Fruit fly (Drosophila melanogaster): ENCODE data around the gene CG6813.

dm6 chr3R:11648356-11649355 is 22.2 kb upstream of the CG6813 start:
- TF ChIP-seq CG8159 (tag; optimal IDR thresholded peaks at IDR 0.05) (no peak), Pif1B (GFP tag; optimal IDR thresholded peaks at IDR 0.05) (no peak), EcR (GFP tag; optimal IDR thresholded peaks at IDR 0.05) (peak; percentile 59), Ets98B (GFP tag; IDR thresholded peaks at IDR 0.05) (no peak), CG32121 (GFP tag; IDR thresholded peaks at IDR 0.05) (no peak), CG13204 (GFP tag; optimal IDR thresholded peaks at IDR 0.05) (no peak), CG12605 (GFP tag; IDR thresholded peaks at IDR 0.05) (no peak), CG10348 (GFP tag; IDR thresholded peaks at IDR 0.05) (no peak), Snoo (tag; optimal IDR thresholded peaks at IDR 0.05) (no peak), CG15710 (tag; optimal IDR thresholded peaks at IDR 0.05) (no peak)

Data from whole organism, pupa.